Worm (Caenorhabditis elegans): Measurements from ENCODE around the gene sri-74.
"Not testable (repeated sequence)": the region's sequence is repeated elsewhere in the genome, so short reads cannot be mapped to it uniquely, and the experiment has no call there.

Gene sri-74

ce11 chrII:2605319-2605718 is 22.4 kb upstream of the sri-74 start, which contains the start of gene sri-77:
Gene sri-77, minus strand, starts transcription at chrII:2605419.
- no peak for TF ChIP-seq pqm-1 (tag; optimal IDR thresholded peaks at IDR 0.05)
- TF ChIP-seq zag-1 (tag; optimal IDR thresholded peaks at IDR 0.05) = no peak
- TF ChIP-seq daf-12 (tag; optimal IDR thresholded peaks at IDR 0.05) = no peak
- TF ChIP-seq nfya-1 (tag; optimal IDR thresholded peaks at IDR 0.05; ENCODE audit: insufficient read depth) = no peak
- no peak for TF ChIP-seq ceh-28 (tag; optimal IDR thresholded peaks at IDR 0.05)
- TF ChIP-seq lin-39 (tag; optimal IDR thresholded peaks at IDR 0.05) = no peak
- TF ChIP-seq aly-2 (tag; optimal IDR thresholded peaks at IDR 0.05) = no peak

- TF ChIP-seq skn-1 (tag; optimal IDR thresholded peaks at IDR 0.05) (no peak), hmg-11 (tag; optimal IDR thresholded peaks at IDR 0.05) (no peak), daf-12 (tag; optimal IDR thresholded peaks at IDR 0.05) (no peak), egl-5 (tag; optimal IDR thresholded peaks at IDR 0.05) (no peak), lsy-12 (tag; optimal IDR thresholded peaks at IDR 0.05) (no peak), sea-2 (GFP tag; optimal IDR thresholded peaks at IDR 0.05) (no peak), nhr-12 (tag; optimal IDR thresholded peaks at IDR 0.05) (no peak), fkh-2 (tag; optimal IDR thresholded peaks at IDR 0.05) (no peak), lin-39 (tag; optimal IDR thresholded peaks at IDR 0.05) (no peak), ztf-4 (tag; optimal IDR thresholded peaks at IDR 0.05) (no peak), ceh-16 (tag; optimal IDR thresholded peaks at IDR 0.05) (no peak), lin-15B (tag; optimal IDR thresholded peaks at IDR 0.05) (no peak), mdl-1 (tag; optimal IDR thresholded peaks at IDR 0.05) (no peak), elt-3 (tag; optimal IDR thresholded peaks at IDR 0.05) (no peak), mml-1 (tag; optimal IDR thresholded peaks at IDR 0.05) (no peak), elt-1 (tag; optimal IDR thresholded peaks at IDR 0.05) (no peak), nhr-237 (tag; optimal IDR thresholded peaks at IDR 0.05) (no peak), unc-39 (tag; optimal IDR thresholded peaks at IDR 0.05) (no peak), nhr-76 (tag; optimal IDR thresholded peaks at IDR 0.05) (no peak), jun-1 (tag; optimal IDR thresholded peaks at IDR 0.05) (no peak)
These were observed 18.0 kb upstream of the sri-74 start for ce11 chrII:2600931-2601330.

- not testable (repeated sequence) for TF ChIP-seq hmg-11, nhr-76, nhr-23 (tag; optimal IDR thresholded peaks at IDR 0.05)
These were observed 17.2 kb upstream of the sri-74 start, which contains the start of gene F33H12.1 for ce11 chrII:2600176-2600575. Gene F33H12.1, plus strand, starts transcription at chrII:2600476.

ce11 chrII:2586861-2587554 is 4.1 kb upstream of the sri-74 start, which contains the start of the genes F33H12.7 and sri-39:
Gene F33H12.7, minus strand, starts transcription at chrII:2586911.
Gene sri-39, plus strand, starts transcription at chrII:2587504.
- TF ChIP-seq egl-5 (tag; optimal IDR thresholded peaks at IDR 0.05) (no peak), fos-1 (tag; optimal IDR thresholded peaks at IDR 0.05) (peak; percentile 44), pqm-1 (tag; optimal IDR thresholded peaks at IDR 0.05) (peak; percentile 91), elt-2 (tag; optimal IDR thresholded peaks at IDR 0.05) (peak; percentile 96)

- TF ChIP-seq elt-2 (tag; optimal IDR thresholded peaks at IDR 0.05) = peak; percentile 13
- no peak for TF ChIP-seq egl-27 (tag; optimal IDR thresholded peaks at IDR 0.05)
These were observed 2.5 kb upstream of the sri-74 start, which contains the start of gene sri-36 for ce11 chrII:2585493-2585892. Gene sri-36, minus strand, starts transcription at chrII:2585593.

- TF ChIP-seq pqm-1 (tag; optimal IDR thresholded peaks at IDR 0.05) = no peak
- TF ChIP-seq lin-39 (tag; optimal IDR thresholded peaks at IDR 0.05) = no peak
- no peak for TF ChIP-seq aly-2 (tag; optimal IDR thresholded peaks at IDR 0.05)
- no peak for TF ChIP-seq ztf-11 (tag; optimal IDR thresholded peaks at IDR 0.05)
- no peak for TF ChIP-seq ama-1 (optimal IDR thresholded peaks at IDR 0.05)
- no peak for TF ChIP-seq nhr-25 (tag; optimal IDR thresholded peaks at IDR 0.05)
- TF ChIP-seq fos-1 (tag; optimal IDR thresholded peaks at IDR 0.05) = no peak
- no peak for TF ChIP-seq nfya-1 (tag; optimal IDR thresholded peaks at IDR 0.05; ENCODE audit: insufficient read depth)
- no peak for TF ChIP-seq eor-1 (tag; optimal IDR thresholded peaks at IDR 0.05)
These were observed 4.7 kb downstream of the sri-74 start for ce11 chrII:2578216-2578615.

Data from whole organism, L3 larva.